Fruit fly (Drosophila melanogaster) S2 (cell line): ENCODE results near the gene CG1622.

Source experiments
- CG8478 ChIP-seq: fragments of >200 bp; optimal IDR thresholded peaks from 2 replicates; lab custom pipeline; 2018
- CTCF ChIP-seq, 2 experiments: fragments of >200 bp; optimal IDR thresholded peaks; 2 replicates each; lab custom pipeline; 2018

dm6 chrX:13277580-13278467, 19.1 kb upstream of the CG1622 start:
- no peak for TF ChIP-seq CG8478 (lab: Kevin White, UChicago)
- TF ChIP-seq CTCF (optimal IDR thresholded peaks at IDR 0.05; lab: Kevin White, UChicago), result no peak
